Worm (Caenorhabditis elegans) whole organism, L2 larva: Measurements from ENCODE around the gene gmap-2.

ENCODE experiments used
- F13H6.1 ChIP-seq: sonication (generic microtip); optimal IDR thresholded peaks from 2 replicates; lab custom pipeline; 2016; ENCODE audit warnings: missing genetic modification characterization, missing compliant biosample characterization
- Y55F3AM.14 ChIP-seq: fragments of 200-800 bp; sonication (Bioruptor generic); optimal IDR thresholded peaks from 2 replicates; lab custom pipeline; 2018; ENCODE audit warnings: mild to moderate bottlenecking, missing genetic modification characterization, missing compliant biosample characterization
- ZK546.5 ChIP-seq: sonication (generic microtip); optimal IDR thresholded peaks from 2 replicates; lab custom pipeline; 2017; ENCODE audit warnings: missing biosample characterization, missing genetic modification characterization
- alr-1 ChIP-seq: fragments of 150-350 bp; optimal IDR thresholded peaks from 2 replicates; lab custom pipeline; 2014; ENCODE audit warnings: missing biosample characterization, missing genetic modification characterization
- ama-1 ChIP-seq: fragments of 150-350 bp; optimal IDR thresholded peaks from 2 replicates; lab custom pipeline; 2018; ENCODE audit warnings: inconsistent platforms
- blmp-1 ChIP-seq: sonication (generic microtip); optimal IDR thresholded peaks from 2 replicates; lab custom pipeline; 2017; ENCODE audit warnings: missing genetic modification characterization, mild to moderate bottlenecking, missing compliant biosample characterization, antibody characterized with exemption, moderate library complexity; ENCODE audit not compliant: insufficient read depth
- ceh-16 ChIP-seq: fragments of 150-350 bp; optimal IDR thresholded peaks from 2 replicates; lab custom pipeline; 2014; ENCODE audit warnings: missing biosample characterization, missing genetic modification characterization
- crh-2 ChIP-seq: sonication (generic microtip); optimal IDR thresholded peaks from 2 replicates; lab custom pipeline; 2017; ENCODE audit warnings: missing biosample characterization, missing genetic modification characterization
- egl-27 ChIP-seq: sonication (generic microtip); optimal IDR thresholded peaks from 3 replicates; lab custom pipeline; 2017; ENCODE audit warnings: missing biosample characterization, missing genetic modification reagents, missing genetic modification characterization
- fos-1 ChIP-seq: fragments of 150-350 bp; optimal IDR thresholded peaks from 2 replicates; lab custom pipeline; 2014; ENCODE audit warnings: missing biosample characterization, missing genetic modification characterization
- gmeb-1 ChIP-seq: fragments of 150-350 bp; optimal IDR thresholded peaks from 2 replicates; lab custom pipeline; 2014; ENCODE audit warnings: missing biosample characterization, missing genetic modification characterization
- lin-11 ChIP-seq: fragments of 150-350 bp; sonication (generic microtip); optimal IDR thresholded peaks from 2 replicates; lab custom pipeline; 2014; ENCODE audit warnings: missing biosample characterization, missing genetic modification characterization, inconsistent platforms, mixed read lengths
- lsy-2 ChIP-seq, 2 experiments: fragments of 150-350 bp in 1 of 2; sonication (generic microtip) in 1 of 2; optimal IDR thresholded peaks; 2 replicates each; lab custom pipeline; 2014 to 2017; ENCODE audit warnings: missing biosample characterization in 2 of 2, missing genetic modification characterization in 2 of 2
- mbf-1 ChIP-seq: sonication (generic microtip); optimal IDR thresholded peaks from 2 replicates; lab custom pipeline; 2017; ENCODE audit warnings: missing biosample characterization, missing genetic modification characterization
- mdl-1 ChIP-seq, 2 experiments: fragments of 150-350 bp in 1 of 2; sonication (generic microtip) in 1 of 2; optimal IDR thresholded peaks; 2 replicates each; lab custom pipeline; 2017; ENCODE audit warnings: missing biosample characterization in 2 of 2, missing genetic modification characterization in 2 of 2
- nhr-11 ChIP-seq: fragments of 150-350 bp; optimal IDR thresholded peaks from 2 replicates; lab custom pipeline; 2014; ENCODE audit warnings: missing biosample characterization, missing genetic modification characterization
- nhr-129 ChIP-seq: fragments of 150-350 bp; optimal IDR thresholded peaks from 2 replicates; lab custom pipeline; 2014; ENCODE audit warnings: missing biosample characterization, missing genetic modification characterization
- nhr-21 ChIP-seq: fragments of 150-350 bp; optimal IDR thresholded peaks from 2 replicates; lab custom pipeline; 2014; ENCODE audit warnings: missing biosample characterization, missing genetic modification characterization
- nhr-23 ChIP-seq: fragments of 150-350 bp; optimal IDR thresholded peaks from 2 replicates; lab custom pipeline; 2014; ENCODE audit warnings: missing biosample characterization, missing genetic modification reagents, missing genetic modification characterization
- nhr-25 ChIP-seq: fragments of 150-350 bp; sonication (generic microtip); optimal IDR thresholded peaks from 3 replicates; lab custom pipeline; 2014; ENCODE audit warnings: missing biosample characterization, missing genetic modification characterization
- nhr-6 ChIP-seq: fragments of 150-350 bp; optimal IDR thresholded peaks from 2 replicates; lab custom pipeline; 2014; ENCODE audit warnings: missing biosample characterization, missing genetic modification characterization
- nhr-77 ChIP-seq: fragments of 150-350 bp; optimal IDR thresholded peaks from 2 replicates; lab custom pipeline; 2014; ENCODE audit warnings: missing biosample characterization, missing genetic modification characterization
- sem-4 ChIP-seq: fragments of 150-350 bp; optimal IDR thresholded peaks from 2 replicates; lab custom pipeline; 2014; ENCODE audit warnings: missing biosample characterization, missing genetic modification reagents, missing genetic modification characterization
- skn-1 ChIP-seq: sonication (generic microtip); optimal IDR thresholded peaks from 2 replicates; lab custom pipeline; 2017; ENCODE audit warnings: missing biosample characterization, missing genetic modification characterization
- sma-3 ChIP-seq: sonication (generic microtip); optimal IDR thresholded peaks from 2 replicates; lab custom pipeline; 2016; ENCODE audit warnings: missing genetic modification reagents, missing genetic modification characterization, missing compliant biosample characterization
- sma-9 ChIP-seq, 2 experiments: fragments of 150-350 bp in 1 of 2; sonication (generic microtip) in 1 of 2; optimal IDR thresholded peaks; 2 replicates each; lab custom pipeline; 2014 to 2016; ENCODE audit warnings: missing genetic modification characterization in 2 of 2, mild to moderate bottlenecking in 1 of 2, missing biosample characterization in 1 of 2, missing compliant biosample characterization in 1 of 2, missing genetic modification reagents in 1 of 2, moderate library complexity in 1 of 2
- snpc-4 ChIP-seq: fragments of 150-350 bp; optimal IDR thresholded peaks from 2 replicates; lab custom pipeline; 2014; ENCODE audit warnings: missing biosample characterization, missing genetic modification characterization
- unc-55 ChIP-seq: fragments of 150-350 bp; sonication (generic microtip); optimal IDR thresholded peaks from 3 replicates; lab custom pipeline; 2014; ENCODE audit warnings: missing biosample characterization, missing genetic modification reagents, missing genetic modification characterization
- zag-1 ChIP-seq: fragments of 150-350 bp; optimal IDR thresholded peaks from 2 replicates; lab custom pipeline; 2014; ENCODE audit warnings: missing biosample characterization, missing genetic modification characterization
- ztf-1 ChIP-seq: fragments of 200-800 bp; sonication (Bioruptor generic); conservative IDR thresholded peaks from 2 replicates; pipeline ENCODE4 v1.3.6; 2022; ENCODE audit warnings: missing genetic modification characterization, missing compliant biosample characterization
- ztf-11 ChIP-seq: sonication (generic microtip); optimal IDR thresholded peaks from 2 replicates; lab custom pipeline; 2017; ENCODE audit warnings: missing biosample characterization, missing genetic modification characterization
- ztf-4 ChIP-seq: fragments of 150-350 bp; optimal IDR thresholded peaks from 2 replicates; lab custom pipeline; 2014; ENCODE audit warnings: missing biosample characterization, missing genetic modification characterization

gmap-2 gene

DNA sequence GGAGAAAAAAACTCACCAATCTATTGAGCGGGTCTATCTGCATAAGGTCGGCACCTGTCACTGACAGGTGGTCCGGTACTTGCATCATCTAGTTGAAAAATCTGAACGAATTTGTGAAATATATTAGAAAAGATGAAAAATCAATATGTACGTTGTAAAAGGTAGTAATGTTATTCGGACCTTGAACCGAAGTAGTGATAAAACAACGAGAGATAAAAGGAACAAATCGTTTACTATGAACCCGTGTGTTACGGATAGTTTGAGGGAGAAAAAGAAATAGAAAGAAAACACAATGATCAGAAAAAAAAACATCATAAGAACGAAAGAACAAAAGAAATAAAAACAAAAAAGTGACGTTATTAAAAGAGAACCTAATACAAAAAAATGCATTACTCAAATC lies 44.1 kb upstream of the gmap-2 start, which contains the start of gene mff-1:
Gene mff-1, minus strand, starts transcription at position 101 of the 400 bp plus-strand sequence.
- TF ChIP-seq zag-1 (tag; lab: Kevin White, UChicago), result no peak
- TF ChIP-seq mdl-1 (tag; optimal IDR thresholded peaks at IDR 0.05; lab: Kevin White, UChicago), result no peak
- no peak for TF ChIP-seq unc-55
- TF ChIP-seq Y55F3AM.14 (GFP tag; lab: Kevin White, UChicago), result no peak
- no peak for TF ChIP-seq nhr-11 (tag; lab: Kevin White, UChicago)
- no peak for TF ChIP-seq nhr-25
- no peak for TF ChIP-seq skn-1 (tag; lab: Kevin White, UChicago)
- no peak for TF ChIP-seq ztf-4 (tag; lab: Kevin White, UChicago)
- no peak for TF ChIP-seq gmeb-1
- TF ChIP-seq nhr-23, result no peak
- TF ChIP-seq egl-27 (tag; lab: Kevin White, UChicago), result no peak
- TF ChIP-seq ZK546.5 (tag; lab: Kevin White, UChicago), result no peak
- no peak for TF ChIP-seq ceh-16 (tag; lab: Kevin White, UChicago)
- no peak for TF ChIP-seq F13H6.1 (tag; lab: Kevin White, UChicago)
- TF ChIP-seq blmp-1 (tag; lab: Kevin White, UChicago), result no peak
- TF ChIP-seq nhr-21 (tag; lab: Kevin White, UChicago), result no peak

DNA sequence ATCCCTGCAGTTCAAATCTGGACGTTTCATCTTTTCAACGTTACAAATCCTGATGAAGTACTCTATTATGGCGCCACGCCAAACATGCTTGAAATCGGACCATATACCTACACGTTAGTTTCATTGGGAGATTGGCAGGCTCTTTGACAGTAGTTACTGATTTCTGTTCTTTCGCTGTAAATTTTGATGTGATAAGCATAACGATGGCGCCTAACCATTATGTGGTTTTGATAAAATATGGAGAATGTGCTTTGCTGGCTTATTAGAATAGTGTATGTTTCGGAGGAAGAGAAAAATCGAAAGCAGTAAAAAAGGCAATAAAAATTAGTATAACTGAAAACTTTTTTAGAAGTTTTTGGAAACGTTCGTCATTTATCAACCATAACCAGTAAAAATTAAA lies 39.7 kb upstream of the gmap-2 start:
- no peak for TF ChIP-seq ceh-16 (tag; lab: Kevin White, UChicago)
- TF ChIP-seq blmp-1 (tag; lab: Kevin White, UChicago), result no peak
- TF ChIP-seq ztf-11, result no peak
- peak; percentile 25 for TF ChIP-seq fos-1
- no peak for TF ChIP-seq mbf-1 (tag; lab: Kevin White, UChicago)
- no peak for TF ChIP-seq ztf-1 (GFP tag; lab: Robert Waterston, UW)
- TF ChIP-seq lsy-2 (tag; optimal IDR thresholded peaks at IDR 0.05; lab: Kevin White, UChicago), result no peak
- TF ChIP-seq, all 48 proteins: peak for 1

DNA sequence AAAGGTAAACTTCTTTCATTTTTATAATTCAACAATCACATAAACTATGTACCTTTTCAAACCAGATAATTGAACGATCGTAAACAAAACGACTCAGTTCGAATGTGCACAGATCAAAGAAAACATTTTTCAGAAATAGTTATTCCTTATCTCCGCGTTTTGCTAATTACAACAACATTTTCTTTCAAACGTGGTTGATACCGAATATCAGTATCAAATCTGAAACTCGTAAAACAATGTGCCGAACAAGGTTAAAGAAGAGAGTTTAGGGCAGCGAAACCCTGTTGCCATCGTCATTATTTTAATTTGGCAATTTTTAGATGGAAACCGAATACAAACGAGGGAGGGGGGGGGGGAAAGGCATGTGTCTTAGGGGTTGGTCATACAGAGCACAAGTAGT lies 38.3 kb upstream of the gmap-2 start, which contains the start of gene scav-4:
Gene scav-4, plus strand, starts transcription at position 383 of the 400 bp plus-strand sequence.
- TF ChIP-seq crh-2 (tag; lab: Kevin White, UChicago) (peak; percentile 54), gmeb-1 (no peak), fos-1 (peak; percentile 42), unc-55 (no peak), sma-9 (GFP tag; optimal IDR thresholded peaks at IDR 0.05; lab: Kevin White, UChicago) (peak; percentile 13), sma-9 (tag; optimal IDR thresholded peaks at IDR 0.05; lab: Kevin White, UChicago) (no peak)

DNA sequence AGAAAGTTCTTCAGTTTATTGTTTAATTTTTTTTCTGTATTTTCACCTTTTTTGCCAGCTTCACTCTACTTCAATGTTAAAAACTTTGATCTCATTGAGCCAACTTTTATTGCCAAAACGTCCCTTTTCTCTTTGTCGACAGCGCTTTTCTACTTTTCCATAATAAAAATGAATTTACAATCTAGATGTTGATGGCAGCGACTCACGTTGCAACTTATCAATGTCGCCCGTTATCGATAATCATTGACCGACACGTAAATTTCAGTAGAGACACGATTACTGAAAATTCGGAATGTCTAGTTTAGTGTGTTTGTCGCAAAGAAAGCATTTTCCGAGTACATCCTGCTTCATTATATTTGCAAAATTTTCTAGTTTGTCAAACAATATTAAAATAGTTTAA lies 36.7 kb upstream of the gmap-2 start:
- TF ChIP-seq fos-1 (peak; percentile 64), sma-9 (GFP tag; optimal IDR thresholded peaks at IDR 0.05; lab: Kevin White, UChicago) (peak; percentile 11), sma-9 (tag; optimal IDR thresholded peaks at IDR 0.05; lab: Kevin White, UChicago) (no peak), ama-1 (no peak)

DNA sequence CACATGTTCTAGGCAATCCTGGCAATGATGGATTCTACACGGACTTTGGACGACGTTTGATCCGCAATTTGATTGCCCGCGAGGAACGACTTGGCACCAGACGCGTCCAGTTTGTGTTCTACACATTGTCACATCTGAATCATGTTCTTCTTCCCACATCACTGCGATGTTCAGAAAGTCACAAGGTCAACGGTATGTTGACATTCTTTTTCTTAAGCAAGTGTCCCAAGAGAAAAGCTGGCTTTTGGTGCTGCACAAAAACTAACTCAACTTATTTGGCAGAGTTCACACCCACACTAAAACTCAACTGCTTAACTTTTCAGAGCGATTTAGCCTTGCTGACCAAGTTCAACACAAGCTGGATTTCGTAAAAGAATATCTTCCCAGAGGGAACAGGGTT lies 35.5 kb upstream of the gmap-2 start:
- TF ChIP-seq nhr-11 (tag; lab: Kevin White, UChicago), result no peak
- TF ChIP-seq nhr-129 (tag; lab: Kevin White, UChicago), result no peak
- no peak for TF ChIP-seq unc-55
- TF ChIP-seq lin-11, result no peak
- TF ChIP-seq alr-1, result no peak
- TF ChIP-seq mbf-1 (tag; lab: Kevin White, UChicago), result no peak
- TF ChIP-seq blmp-1 (tag; lab: Kevin White, UChicago), result no peak
- TF ChIP-seq ceh-16 (tag; lab: Kevin White, UChicago), result no peak
- TF ChIP-seq gmeb-1, result no peak
- TF ChIP-seq nhr-77 (tag; lab: Kevin White, UChicago), result no peak
- no peak for TF ChIP-seq snpc-4 (tag; lab: Kevin White, UChicago)
- TF ChIP-seq nhr-21 (tag; lab: Kevin White, UChicago), result no peak
- TF ChIP-seq lsy-2 (tag; optimal IDR thresholded peaks at IDR 0.05; lab: Kevin White, UChicago), result no peak
- TF ChIP-seq nhr-6 (tag; lab: Kevin White, UChicago), result no peak
- no peak for TF ChIP-seq crh-2 (tag; lab: Kevin White, UChicago)
- TF ChIP-seq sem-4 (tag; lab: Kevin White, UChicago), result no peak
- no peak for TF ChIP-seq sma-3 (GFP tag; lab: Kevin White, UChicago)
